Fruit fly (Drosophila melanogaster) whole organism, embryonic: ENCODE results near the gene CCAP.

Source experiments
- BEAF-32 ChIP-seq: fragments of 200-800 bp; sonication (Bioruptor generic); optimal IDR thresholded peaks from 3 replicates; lab custom pipeline; 2017; ENCODE audit warnings: missing biosample characterization, missing genetic modification characterization, mild to moderate bottlenecking, moderate library complexity, missing genetic modification reagents
- CG10431 ChIP-seq: fragments of 200-800 bp; sonication (Bioruptor generic); optimal IDR thresholded peaks from 3 replicates; lab custom pipeline; 2018; ENCODE audit warnings: missing biosample characterization, mild to moderate bottlenecking, missing genetic modification characterization
- CG10959 ChIP-seq: fragments of 200-800 bp; sonication (Bioruptor generic); IDR thresholded peaks from 2 replicates; pipeline ENCODE4 v1.3.6; 2022; ENCODE audit warnings: missing biosample characterization, missing genetic modification characterization
- CG11504 ChIP-seq: fragments of 200-800 bp; sonication (Bioruptor generic); optimal IDR thresholded peaks from 3 replicates; lab custom pipeline; 2019; ENCODE audit warnings: missing biosample characterization, mild to moderate bottlenecking, missing genetic modification characterization, moderate library complexity
- CG11695 ChIP-seq: fragments of 200-800 bp; sonication (Bioruptor generic); IDR thresholded peaks from 3 replicates; pipeline ENCODE4 v1.3.6; 2022; ENCODE audit warnings: missing biosample characterization, missing genetic modification characterization
- CG13287 ChIP-seq: fragments of 200-800 bp; sonication (Bioruptor generic); IDR thresholded peaks from 2 replicates; pipeline ENCODE4 v1.3.6; 2022; ENCODE audit warnings: missing biosample characterization, missing genetic modification characterization; ENCODE audit not compliant: partially characterized antibody
- CG14050 ChIP-seq: fragments of 200-800 bp; sonication (Bioruptor generic); IDR thresholded peaks from 3 replicates; pipeline ENCODE4 v1.3.6; 2022; ENCODE audit warnings: missing biosample characterization, missing genetic modification characterization
- CG15011 ChIP-seq: fragments of 200-800 bp; sonication (Bioruptor generic); optimal IDR thresholded peaks from 3 replicates; lab custom pipeline; 2018; ENCODE audit warnings: missing biosample characterization, mild to moderate bottlenecking, missing genetic modification characterization
- CG1647 ChIP-seq: fragments of 200-800 bp; sonication (Bioruptor generic); optimal IDR thresholded peaks from 3 replicates; lab custom pipeline; 2016; ENCODE audit warnings: missing biosample characterization, missing genetic modification characterization
- CG1792 ChIP-seq: fragments of 200-800 bp; sonication (Bioruptor generic); optimal IDR thresholded peaks from 2 replicates; lab custom pipeline; 2016; ENCODE audit warnings: missing biosample characterization, missing genetic modification characterization
- CG2116 ChIP-seq: fragments of 200-800 bp; sonication (Bioruptor generic); optimal IDR thresholded peaks from 3 replicates; lab custom pipeline; 2018; ENCODE audit warnings: missing biosample characterization, mild to moderate bottlenecking, missing genetic modification characterization
- CG2678 ChIP-seq: fragments of 200-800 bp; sonication (Bioruptor generic); optimal IDR thresholded peaks from 3 replicates; lab custom pipeline; 2019; ENCODE audit warnings: missing biosample characterization, mild to moderate bottlenecking, missing genetic modification characterization, moderate library complexity
- CG4328 ChIP-seq: fragments of 200-800 bp; sonication (Bioruptor generic); optimal IDR thresholded peaks from 3 replicates; lab custom pipeline; 2017; ENCODE audit warnings: missing biosample characterization, missing genetic modification reagents, missing genetic modification characterization
- CG5180 ChIP-seq: fragments of 200-800 bp; sonication (Bioruptor generic); optimal IDR thresholded peaks from 3 replicates; lab custom pipeline; 2017; ENCODE audit warnings: missing biosample characterization, missing genetic modification characterization, mild to moderate bottlenecking, moderate library complexity, missing genetic modification reagents
- CG7987 ChIP-seq: fragments of 200-800 bp; sonication (Bioruptor generic); optimal IDR thresholded peaks from 2 replicates; lab custom pipeline; 2018; ENCODE audit warnings: missing biosample characterization, mild to moderate bottlenecking, missing genetic modification characterization, moderate library complexity
- CG8290 ChIP-seq, 3 experiments: fragments of 200-800 bp; sonication (Bioruptor generic); optimal IDR thresholded peaks; 2 replicates each; lab custom pipeline; 2016 to 2019; ENCODE audit warnings: missing biosample characterization in 3 of 3, missing genetic modification characterization in 3 of 3, mild to moderate bottlenecking in 2 of 3, moderate library complexity in 1 of 3
- CG9797 ChIP-seq: fragments of 200-800 bp; sonication (Bioruptor generic); optimal IDR thresholded peaks from 3 replicates; lab custom pipeline; 2018; ENCODE audit warnings: missing biosample characterization, mild to moderate bottlenecking, missing genetic modification characterization
- CrebB ChIP-seq: fragments of 200-800 bp; sonication (Bioruptor generic); optimal IDR thresholded peaks from 3 replicates; lab custom pipeline; 2018; ENCODE audit warnings: missing biosample characterization, mild to moderate bottlenecking, missing genetic modification characterization
- Dip3 ChIP-seq: fragments of 200-800 bp; sonication (Bioruptor generic); optimal IDR thresholded peaks from 3 replicates; lab custom pipeline; 2016; ENCODE audit warnings: missing biosample characterization, missing genetic modification characterization
- Dll ChIP-seq: fragments of 200-800 bp; sonication (Bioruptor generic); IDR thresholded peaks from 4 replicates; pipeline ENCODE4 v1.3.6; 2022; ENCODE audit warnings: missing biosample characterization, missing genetic modification characterization; ENCODE audit not compliant: partially characterized antibody
- Dp ChIP-seq: fragments of 200-800 bp; sonication (Bioruptor generic); optimal IDR thresholded peaks from 2 replicates; lab custom pipeline; 2018; ENCODE audit warnings: missing biosample characterization, mild to moderate bottlenecking, missing genetic modification characterization, moderate library complexity
- Dref ChIP-seq: fragments of 200-800 bp; sonication (Bioruptor generic); IDR thresholded peaks from 2 replicates; pipeline ENCODE4 v1.3.6; 2022; ENCODE audit warnings: missing biosample characterization, missing genetic modification characterization
- E2f2 ChIP-seq: fragments of 200-800 bp; sonication (Bioruptor generic); IDR thresholded peaks from 2 replicates; pipeline ENCODE4 v1.3.6; 2022; ENCODE audit warnings: missing biosample characterization, missing genetic modification characterization
- Ets65A ChIP-seq: fragments of 200-800 bp; sonication (Bioruptor generic); peaks from one replicate; lab custom pipeline; 2016; ENCODE audit warnings: missing biosample characterization, missing genetic modification characterization
- H2.0 ChIP-seq: fragments of 200-800 bp; sonication (Bioruptor generic); IDR thresholded peaks from 2 replicates; pipeline ENCODE4 v1.3.6; 2022; ENCODE audit warnings: missing biosample characterization, missing genetic modification characterization
- Hr39 ChIP-seq: fragments of >200 bp; optimal IDR thresholded peaks from 2 replicates; lab custom pipeline; 2017
- Lim3 ChIP-seq: fragments of 200-800 bp; sonication (Bioruptor generic); IDR thresholded peaks from 2 replicates; pipeline ENCODE4 v1.3.6; 2022; ENCODE audit warnings: missing biosample characterization, missing genetic modification characterization
- Nf-YA ChIP-seq: fragments of 200-800 bp; sonication (Bioruptor generic); IDR thresholded peaks from 2 replicates; pipeline ENCODE4 v1.3.6; 2022; ENCODE audit warnings: missing biosample characterization, missing genetic modification characterization
- Rfx ChIP-seq: fragments of 200-800 bp; sonication (Bioruptor generic); IDR thresholded peaks from 2 replicates; pipeline ENCODE4 v1.3.6; 2022; ENCODE audit warnings: missing biosample characterization, missing genetic modification characterization
- Sin3A ChIP-seq: fragments of >200 bp; optimal IDR thresholded peaks from 2 replicates; lab custom pipeline; 2018
- Sox100B ChIP-seq: fragments of 200-800 bp; sonication (Bioruptor generic); optimal IDR thresholded peaks from 3 replicates; lab custom pipeline; 2018; ENCODE audit warnings: missing biosample characterization, mild to moderate bottlenecking, missing genetic modification characterization
- Sry-β ChIP-seq: fragments of 200-800 bp; sonication (Bioruptor generic); optimal IDR thresholded peaks from 2 replicates; lab custom pipeline; 2018; ENCODE audit warnings: missing biosample characterization, mild to moderate bottlenecking, missing genetic modification characterization, moderate library complexity
- Sry-δ ChIP-seq: fragments of 200-800 bp; sonication (Bioruptor generic); optimal IDR thresholded peaks from 2 replicates; lab custom pipeline; 2016; ENCODE audit warnings: missing biosample characterization, missing genetic modification characterization
- bab2 ChIP-seq: fragments of 200-800 bp; sonication (Bioruptor generic); optimal IDR thresholded peaks from 2 replicates; lab custom pipeline; 2016; ENCODE audit warnings: missing biosample characterization, missing genetic modification characterization
- ci ChIP-seq: fragments of 200-800 bp; sonication (Bioruptor generic); IDR thresholded peaks from 3 replicates; pipeline ENCODE4 v1.3.6; 2022; ENCODE audit warnings: missing biosample characterization, missing genetic modification characterization
- crp ChIP-seq, 2 experiments: fragments of 200-800 bp; sonication (Bioruptor generic); optimal IDR thresholded peaks; 2 replicates in 1 of 2; 3 replicates in 1 of 2; lab custom pipeline; 2017; ENCODE audit warnings: missing biosample characterization in 2 of 2, missing genetic modification characterization in 2 of 2, mild to moderate bottlenecking in 1 of 2, moderate library complexity in 1 of 2
- emc ChIP-seq: fragments of 200-800 bp; sonication (Bioruptor generic); optimal IDR thresholded peaks from 2 replicates; lab custom pipeline; 2016; ENCODE audit warnings: missing biosample characterization, missing genetic modification characterization
- gsb ChIP-seq: fragments of 200-800 bp; sonication (Bioruptor generic); IDR thresholded peaks from 2 replicates; pipeline ENCODE4 v1.3.6; 2022; ENCODE audit warnings: missing biosample characterization, missing genetic modification characterization
- kah ChIP-seq: fragments of 200-800 bp; sonication (Bioruptor generic); optimal IDR thresholded peaks from 2 replicates; lab custom pipeline; 2018; ENCODE audit warnings: missing biosample characterization, mild to moderate bottlenecking, missing genetic modification characterization
- lov ChIP-seq, 2 experiments: fragments of 200-800 bp in 1 of 2; fragments of >200 bp in 1 of 2; sonication (Bioruptor generic) in 1 of 2; IDR thresholded peaks in 1 of 2; optimal IDR thresholded peaks in 1 of 2; 2 replicates in 1 of 2; 3 replicates in 1 of 2; pipeline versions ENCODE4 v1.3.6 to Lab custom; 2017 to 2022; ENCODE audit warnings: missing biosample characterization in 1 of 2, missing genetic modification characterization in 1 of 2
- pb ChIP-seq: fragments of 200-800 bp; sonication (Bioruptor generic); optimal IDR thresholded peaks from 3 replicates; lab custom pipeline; 2016; ENCODE audit warnings: missing biosample characterization, missing genetic modification characterization
- phol ChIP-seq: fragments of 200-800 bp; sonication (Bioruptor generic); optimal IDR thresholded peaks from 3 replicates; lab custom pipeline; 2018; ENCODE audit warnings: missing biosample characterization, mild to moderate bottlenecking, missing genetic modification characterization, moderate library complexity
- psq ChIP-seq: fragments of 200-800 bp; sonication (Bioruptor generic); optimal IDR thresholded peaks from 2 replicates; lab custom pipeline; 2017; ENCODE audit warnings: missing biosample characterization, missing genetic modification characterization
- pzg ChIP-seq: fragments of 200-800 bp; sonication (Bioruptor generic); optimal IDR thresholded peaks from 3 replicates; lab custom pipeline; 2018; ENCODE audit warnings: missing biosample characterization, mild to moderate bottlenecking, missing genetic modification characterization, moderate library complexity
- scrt ChIP-seq: fragments of 200-800 bp; sonication (Bioruptor generic); optimal IDR thresholded peaks from 2 replicates; lab custom pipeline; 2018; ENCODE audit warnings: missing biosample characterization, mild to moderate bottlenecking, missing genetic modification characterization, moderate library complexity
- shn ChIP-seq: fragments of 200-800 bp; sonication (Bioruptor generic); optimal IDR thresholded peaks from 3 replicates; lab custom pipeline; 2016; ENCODE audit warnings: missing biosample characterization, missing genetic modification characterization
- sna ChIP-seq: fragments of 200-800 bp; sonication (Bioruptor generic); IDR thresholded peaks from 2 replicates; pipeline ENCODE4 v1.3.6; 2022; ENCODE audit warnings: missing biosample characterization, missing genetic modification characterization; ENCODE audit not compliant: partially characterized antibody
- stwl ChIP-seq: fragments of 200-800 bp; sonication (Bioruptor generic); optimal IDR thresholded peaks from 3 replicates; lab custom pipeline; 2018; ENCODE audit warnings: missing biosample characterization, mild to moderate bottlenecking, missing genetic modification characterization, moderate library complexity
- trem ChIP-seq: fragments of 200-800 bp; optimal IDR thresholded peaks from 3 replicates; lab custom pipeline; 2019; ENCODE audit warnings: missing biosample characterization, mild to moderate bottlenecking, missing genetic modification characterization, moderate library complexity

CCAP gene

dm6 chr3R:22747423-22748090 is 45.7 kb upstream of the CCAP start, which contains the start of gene CG17141:
Gene CG17141 (minus strand): TSS chr3R:22747599.
- TF ChIP-seq phol (tag; lab: Kevin White, UChicago) (peak; percentile 32), Sry-δ (GFP tag; lab: Kevin White, UChicago) (peak; percentile 23), bab2 (GFP tag; lab: Kevin White, UChicago) (no peak), Rfx (GFP tag; lab: Robert Waterston, UW) (0 out of 2 replicates have a peak, but pooled peaks have one; percentile 22), pzg (peak; percentile 90), Sin3A (lab: Kevin White, UChicago) (peak; percentile 22), CG5180 (GFP tag; lab: Kevin White, UChicago) (no peak), CG15011 (no peak), CG1647 (GFP tag; lab: Kevin White, UChicago) (no peak), CG9797 (peak; percentile 52), CG13287 (peak; percentile 60), CrebB (tag; lab: Kevin White, UChicago) (peak; percentile 21), emc (GFP tag; lab: Kevin White, UChicago) (no peak), CG2678 (no peak), CG8290 (GFP tag; optimal IDR thresholded peaks at IDR 0.05; lab: Kevin White, UChicago) (no peak), CG8290 (tag; optimal IDR thresholded peaks at IDR 0.05; lab: Kevin White, UChicago) (no peak), Sox100B (GFP tag; lab: Kevin White, UChicago) (no peak), sna (GFP tag; lab: Robert Waterston, UW) (peak; percentile 27; the same call in 1 of the 2 replicates), H2.0 (no peak), CG7987 (peak; percentile 41), ci (GFP tag; lab: Robert Waterston, UW) (peak; percentile 42; the same call in 1 of the 3 replicates), CG14050 (no peak), stwl (peak; percentile 26), Dip3 (GFP tag; lab: Kevin White, UChicago) (no peak), CG11695 (GFP tag; lab: Robert Waterston, UW) (0 out of 3 replicates have a peak, but pooled peaks have one; percentile 13), Nf-YA (no peak), pb (GFP tag; lab: Kevin White, UChicago) (no peak), crp (GFP tag; optimal IDR thresholded peaks at IDR 0.05; lab: Kevin White, UChicago) (peak; percentile 71 to 96), kah (GFP tag; lab: Kevin White, UChicago) (peak; percentile 25), trem (tag; lab: Kevin White, UChicago) (peak; percentile 36), Dref (GFP tag; lab: Robert Waterston, UW) (peak; percentile 38; the same call in 1 of the 2 replicates), E2f2 (GFP tag; lab: Robert Waterston, UW) (peak; percentile 97), CG2116 (peak; percentile 32), CG4328 (GFP tag; lab: Kevin White, UChicago) (no peak), CG11504 (tag; lab: Kevin White, UChicago) (no peak), Sry-β (GFP tag; lab: Kevin White, UChicago) (no peak), BEAF-32 (GFP tag; lab: Kevin White, UChicago) (peak; percentile 39), scrt (GFP tag; lab: Kevin White, UChicago) (no peak), psq (no peak), CG1792 (GFP tag; lab: Kevin White, UChicago) (no peak), shn (GFP tag; lab: Kevin White, UChicago) (no peak), CG10959 (GFP tag; lab: Robert Waterston, UW) (no peak), Lim3 (GFP tag; lab: Robert Waterston, UW) (no peak), Dp (GFP tag; lab: Kevin White, UChicago) (peak; percentile 97), Hr39 (lab: Kevin White, UChicago) (no peak), Dll (GFP tag; lab: Robert Waterston, UW) (0 out of 4 replicates have a peak, but pooled peaks have one; percentile 27), Ets65A (peak; percentile 69), CG10431 (peak; percentile 9), lov (optimal IDR thresholded peaks at IDR 0.05; lab: Kevin White, UChicago) (no peak), lov (GFP tag; IDR thresholded peaks at IDR 0.05; lab: Robert Waterston, UW) (no peak), gsb (GFP tag; lab: Robert Waterston, UW) (no peak)
